Worm (Caenorhabditis elegans) whole organism, L4 larva: ENCODE results near the gene ZK809.1.

Experiments used
- nhr-41 ChIP-seq: fragments of 200-800 bp; sonication (Bioruptor generic); IDR thresholded peaks from 2 replicates; pipeline ENCODE4 v1.3.6; 2022; ENCODE audit warnings: missing genetic modification reagents, missing genetic modification characterization, missing compliant biosample characterization
- unc-62 ChIP-seq, 3 experiments: fragments of 150-350 bp in 1 of 3; sonication (generic microtip); optimal IDR thresholded peaks in 2 of 3; peaks in 1 of 3; 1 replicate in 1 of 3; 2 replicates in 2 of 3; lab custom pipeline; 2014 to 2017; ENCODE audit warnings: missing biosample characterization in 3 of 3, missing genetic modification characterization in 3 of 3, missing genetic modification reagents in 3 of 3, missing genotype in 1 of 3

ce11 chrIV:11623759-11624287 is 18.1 kb upstream of the ZK809.1 start:
- TF ChIP-seq nhr-41 (GFP tag; lab: Robert Waterston, UW) (no peak), unc-62 (GFP tag; optimal IDR thresholded peaks at IDR 0.05 in 1 of 2; lab: Kevin White, UChicago) (peak in 1 of 2 experiments; percentile 88), unc-62 (tag; optimal IDR thresholded peaks at IDR 0.05; lab: Kevin White, UChicago) (no peak)
